Worm (Caenorhabditis elegans) whole organism, L4 larva: ENCODE results near the gene mlk-1.

Source experiments
- F37D6.2 ChIP-seq: sonication (generic microtip); optimal IDR thresholded peaks from 2 replicates; lab custom pipeline; 2016; ENCODE audit warnings: mild to moderate bottlenecking, missing genetic modification characterization, missing compliant biosample characterization
- F44E2.7 ChIP-seq: fragments of 200-800 bp; sonication (Bioruptor generic); IDR thresholded peaks from 2 replicates; pipeline ENCODE4 v2.1.2; 2022; ENCODE audit warnings: missing genetic modification characterization, missing compliant biosample characterization
- F49E8.2 ChIP-seq: sonication (generic microtip); optimal IDR thresholded peaks from 2 replicates; lab custom pipeline; 2016; ENCODE audit warnings: missing compliant biosample characterization, mild to moderate bottlenecking, missing genetic modification characterization, borderline replicate concordance
- R02D3.7 ChIP-seq: fragments of 150-350 bp; sonication (generic microtip); optimal IDR thresholded peaks from 3 replicates; lab custom pipeline; 2014; ENCODE audit warnings: missing biosample characterization, missing genetic modification characterization
- Y48G9A.11 ChIP-seq: fragments of 200-800 bp; sonication (Bioruptor generic); IDR thresholded peaks from 2 replicates; pipeline ENCODE4 v1.3.6; 2022; ENCODE audit warnings: missing genetic modification reagents, missing genetic modification characterization, missing compliant biosample characterization
- Y5F2A.4 ChIP-seq: fragments of 200-800 bp; sonication (Bioruptor generic); optimal IDR thresholded peaks from 2 replicates; lab custom pipeline; 2018; ENCODE audit warnings: mild to moderate bottlenecking, missing genetic modification characterization, missing compliant biosample characterization
- Y75B8A.6 ChIP-seq: fragments of 200-800 bp; sonication (Bioruptor generic); IDR thresholded peaks from 2 replicates; pipeline ENCODE4 v1.3.6; 2022; ENCODE audit warnings: missing genetic modification reagents, missing genetic modification characterization, missing compliant biosample characterization
- aha-1 ChIP-seq: fragments of 150-350 bp; peaks from one replicate; lab custom pipeline; 2014; ENCODE audit warnings: missing biosample characterization, missing genetic modification characterization
- aly-2 ChIP-seq: sonication (generic microtip); optimal IDR thresholded peaks from 2 replicates; lab custom pipeline; 2018; ENCODE audit warnings: missing biosample characterization, missing genetic modification characterization
- arid-1 ChIP-seq: fragments of 200-800 bp; sonication (Bioruptor generic); conservative IDR thresholded peaks from 2 replicates; pipeline ENCODE4 v1.3.6; 2022; ENCODE audit warnings: missing genetic modification reagents, missing genetic modification characterization, missing compliant biosample characterization
- attf-4 ChIP-seq: sonication (generic microtip); optimal IDR thresholded peaks from 3 replicates; lab custom pipeline; 2017; ENCODE audit warnings: missing biosample characterization, missing genetic modification characterization
- ceh-32 ChIP-seq: sonication (generic microtip); optimal IDR thresholded peaks from 2 replicates; lab custom pipeline; 2016; ENCODE audit warnings: mild to moderate bottlenecking, missing genetic modification characterization, missing compliant biosample characterization; ENCODE audit not compliant: poor library complexity
- ces-1 ChIP-seq: fragments of 150-350 bp; sonication (generic microtip); optimal IDR thresholded peaks from 4 replicates; lab custom pipeline; 2014; ENCODE audit warnings: missing biosample characterization, missing genetic modification reagents, missing genetic modification characterization
- cey-2 ChIP-seq: sonication (generic microtip); optimal IDR thresholded peaks from 3 replicates; lab custom pipeline; 2017; ENCODE audit warnings: missing genetic modification characterization, mild to moderate bottlenecking, missing compliant biosample characterization, antibody characterized with exemption, borderline replicate concordance; ENCODE audit not compliant: insufficient read depth
- ctbp-1 ChIP-seq: fragments of 200-800 bp; sonication (Bioruptor generic); IDR thresholded peaks from 2 replicates; pipeline ENCODE4 v1.3.6; 2022; ENCODE audit warnings: missing genetic modification reagents, missing genetic modification characterization, missing compliant biosample characterization
- dmd-6 ChIP-seq: fragments of 200-800 bp; sonication (Bioruptor generic); IDR thresholded peaks from 2 replicates; pipeline ENCODE4 v1.3.6; 2022; ENCODE audit warnings: missing genetic modification reagents, missing genetic modification characterization, missing compliant biosample characterization
- dmd-8 ChIP-seq: fragments of 200-800 bp; sonication (Bioruptor generic); IDR thresholded peaks from 2 replicates; pipeline ENCODE4 v1.3.6; 2022; ENCODE audit warnings: missing genetic modification characterization, missing compliant biosample characterization
- dpl-1 ChIP-seq: fragments of 150-350 bp; optimal IDR thresholded peaks from 2 replicates; lab custom pipeline; 2014; ENCODE audit warnings: missing biosample characterization, missing genetic modification reagents, missing genetic modification characterization
- duxl-1 ChIP-seq: sonication (generic microtip); optimal IDR thresholded peaks from 2 replicates; lab custom pipeline; 2016; ENCODE audit warnings: mild to moderate bottlenecking, missing genetic modification characterization, moderate library complexity, missing compliant biosample characterization; ENCODE audit not compliant: poor library complexity
- fkh-10 ChIP-seq: fragments of 150-350 bp; optimal IDR thresholded peaks from 2 replicates; lab custom pipeline; 2014; ENCODE audit warnings: missing biosample characterization, missing genetic modification reagents, missing genetic modification characterization
- fos-1 ChIP-seq: fragments of 150-350 bp; optimal IDR thresholded peaks from 2 replicates; lab custom pipeline; 2014; ENCODE audit warnings: missing biosample characterization, missing genetic modification characterization
- gei-8 ChIP-seq: fragments of 200-800 bp; sonication (Bioruptor generic); optimal IDR thresholded peaks from 2 replicates; lab custom pipeline; 2018; ENCODE audit warnings: mild to moderate bottlenecking, missing genetic modification characterization, missing compliant biosample characterization
- hif-1 ChIP-seq, 2 experiments: sonication (generic microtip); optimal IDR thresholded peaks; 2 replicates each; lab custom pipeline; 2016 to 2017; ENCODE audit warnings: missing compliant biosample characterization in 2 of 2, missing genetic modification characterization in 2 of 2, missing genetic modification reagents in 2 of 2, missing genotype in 2 of 2, mild to moderate bottlenecking in 1 of 2
- hmg-1.1 ChIP-seq: fragments of 200-800 bp; sonication (Bioruptor generic); IDR thresholded peaks from 2 replicates; pipeline ENCODE4 v1.3.6; 2022; ENCODE audit warnings: missing genetic modification reagents, missing genetic modification characterization, missing compliant biosample characterization
- lin-1 ChIP-seq: fragments of 200-800 bp; sonication (Bioruptor generic); IDR thresholded peaks from 2 replicates; pipeline ENCODE4 v1.3.6; 2022; ENCODE audit warnings: missing genetic modification reagents, missing genetic modification characterization, missing compliant biosample characterization
- lin-39 ChIP-seq: fragments of 150-350 bp; optimal IDR thresholded peaks from 2 replicates; lab custom pipeline; 2014; ENCODE audit warnings: missing biosample characterization, missing genetic modification reagents, missing genetic modification characterization
- mdl-1 ChIP-seq, 2 experiments: fragments of 150-350 bp in 1 of 2; sonication (generic microtip) in 1 of 2; optimal IDR thresholded peaks; 2 replicates each; lab custom pipeline; 2014 to 2017; ENCODE audit warnings: missing biosample characterization in 2 of 2, missing genetic modification characterization in 2 of 2
- mep-1 ChIP-seq: fragments of 150-350 bp; sonication (generic microtip); optimal IDR thresholded peaks from 3 replicates; lab custom pipeline; 2014; ENCODE audit warnings: missing biosample characterization, missing genetic modification characterization
- mxl-2 ChIP-seq: fragments of 200-800 bp; sonication (Bioruptor generic); conservative IDR thresholded peaks from 2 replicates; pipeline ENCODE4 v1.3.6; 2022; ENCODE audit warnings: missing genetic modification reagents, missing genetic modification characterization, missing compliant biosample characterization
- mxl-3 ChIP-seq: fragments of 200-800 bp; sonication (Bioruptor generic); optimal IDR thresholded peaks from 2 replicates; lab custom pipeline; 2018; ENCODE audit warnings: mild to moderate bottlenecking, missing genetic modification characterization, missing compliant biosample characterization
- nhr-102 ChIP-seq: sonication (generic microtip); optimal IDR thresholded peaks from 2 replicates; lab custom pipeline; 2016; ENCODE audit warnings: mild to moderate bottlenecking, missing genetic modification characterization, moderate library complexity, missing compliant biosample characterization
- nhr-237 ChIP-seq: sonication (generic microtip); optimal IDR thresholded peaks from 2 replicates; lab custom pipeline; 2017; ENCODE audit warnings: missing biosample characterization, missing genetic modification characterization
- nhr-25 ChIP-seq: sonication (generic microtip); optimal IDR thresholded peaks from 2 replicates; lab custom pipeline; 2017; ENCODE audit warnings: missing genetic modification characterization, mild to moderate bottlenecking, missing compliant biosample characterization, antibody characterized with exemption, moderate library complexity, borderline replicate concordance; ENCODE audit not compliant: insufficient read depth
- nhr-6 ChIP-seq: fragments of 150-350 bp; optimal IDR thresholded peaks from 2 replicates; lab custom pipeline; 2014; ENCODE audit warnings: missing biosample characterization, missing genetic modification characterization
- nhr-76 ChIP-seq: fragments of 150-350 bp; optimal IDR thresholded peaks from 2 replicates; lab custom pipeline; 2014; ENCODE audit warnings: missing biosample characterization, missing genetic modification characterization
- pha-4 ChIP-seq, 2 experiments: fragments of 150-350 bp in 1 of 2; fragments of 200-800 bp in 1 of 2; sonication (Bioruptor generic) in 1 of 2; IDR thresholded peaks in 1 of 2; optimal IDR thresholded peaks in 1 of 2; 2 replicates each; pipeline versions ENCODE4 v1.3.6 to Lab custom; 2014 to 2022; ENCODE audit warnings: missing genetic modification characterization in 2 of 2, missing genetic modification reagents in 2 of 2, missing biosample characterization in 1 of 2, missing compliant biosample characterization in 1 of 2
- pqm-1 ChIP-seq: sonication (generic microtip); optimal IDR thresholded peaks from 2 replicates; lab custom pipeline; 2017; ENCODE audit warnings: missing biosample characterization, missing genetic modification characterization
- saeg-2 ChIP-seq: fragments of 200-800 bp; sonication (Bioruptor generic); IDR thresholded peaks from 2 replicates; pipeline ENCODE4 v1.3.6; 2022; ENCODE audit warnings: missing genetic modification reagents, missing genetic modification characterization, missing compliant biosample characterization
- set-16 ChIP-seq: fragments of 200-800 bp; sonication (Bioruptor generic); IDR thresholded peaks from 2 replicates; pipeline ENCODE4 v1.3.6; 2022; ENCODE audit warnings: missing genetic modification reagents, missing genetic modification characterization, missing compliant biosample characterization
- snpc-1.2 ChIP-seq: fragments of 200-800 bp; sonication (Bioruptor generic); IDR thresholded peaks from 2 replicates; pipeline ENCODE4 v1.3.6; 2022; ENCODE audit warnings: missing genetic modification reagents, missing genetic modification characterization, missing compliant biosample characterization
- snpc-4 ChIP-seq: fragments of 150-350 bp; optimal IDR thresholded peaks from 2 replicates; lab custom pipeline; 2014; ENCODE audit warnings: missing biosample characterization, missing genetic modification characterization
- spr-3 ChIP-seq: fragments of 200-800 bp; sonication (Bioruptor generic); optimal IDR thresholded peaks from 2 replicates; lab custom pipeline; 2018; ENCODE audit warnings: mild to moderate bottlenecking, missing genetic modification characterization, missing compliant biosample characterization
- tra-1 ChIP-seq: fragments of 200-800 bp; sonication (Bioruptor generic); IDR thresholded peaks from 2 replicates; pipeline ENCODE4 v1.3.6; 2022; ENCODE audit warnings: missing genetic modification reagents, missing genetic modification characterization, missing compliant biosample characterization
- vab-7 ChIP-seq: fragments of 200-800 bp; sonication (Bioruptor generic); IDR thresholded peaks from 2 replicates; pipeline ENCODE4 v1.3.6; 2022; ENCODE audit warnings: missing genetic modification reagents, missing genetic modification characterization, missing compliant biosample characterization
- zfp-2 ChIP-seq: sonication (generic microtip); optimal IDR thresholded peaks from 2 replicates; lab custom pipeline; 2016; ENCODE audit warnings: mild to moderate bottlenecking, missing genetic modification characterization, missing compliant biosample characterization
- zip-11 ChIP-seq: fragments of 200-800 bp; sonication (Bioruptor generic); IDR thresholded peaks from 2 replicates; pipeline ENCODE4 v1.3.6; 2022; ENCODE audit warnings: missing genetic modification characterization, missing compliant biosample characterization
- zip-2 ChIP-seq: fragments of 150-350 bp; optimal IDR thresholded peaks from 2 replicates; lab custom pipeline; 2014; ENCODE audit warnings: missing biosample characterization, missing genetic modification characterization
- ztf-11 ChIP-seq: fragments of 150-350 bp; optimal IDR thresholded peaks from 2 replicates; lab custom pipeline; 2014; ENCODE audit warnings: missing biosample characterization, missing genetic modification characterization
- ztf-7 ChIP-seq: fragments of 150-350 bp; optimal IDR thresholded peaks from 2 replicates; lab custom pipeline; 2014; ENCODE audit warnings: missing biosample characterization, missing genetic modification characterization

The mlk-1 gene

ce11 chrV:5049333-5049942, 15.2 kb downstream of the mlk-1 start, which contains the start of the genes pqn-51 and K11D12.14 (continued):
- TF ChIP-seq lin-1 (GFP tag; lab: Robert Waterston, UW) (peak; percentile 61; the same call in 1 of the 2 replicates), nhr-102 (tag; lab: Kevin White, UChicago) (peak; percentile 93), F37D6.2 (peak; percentile 91), zip-11 (GFP tag; lab: Robert Waterston, UW) (no peak), F44E2.7 (GFP tag; lab: Robert Waterston, UW) (0 out of 2 replicates have a peak, but pooled peaks have one; percentile 51), saeg-2 (GFP tag; lab: Robert Waterston, UW) (peak; percentile 86), hif-1 (tag; optimal IDR thresholded peaks at IDR 0.05; lab: Kevin White, UChicago) (peak; percentile 61 to 75), cey-2 (tag; lab: Kevin White, UChicago) (no peak), pqm-1 (tag; lab: Kevin White, UChicago) (no peak), Y75B8A.6 (GFP tag; lab: Robert Waterston, UW) (0 out of 2 replicates have a peak, but pooled peaks have one; percentile 11), nhr-25 (peak; percentile 24), mep-1 (tag; lab: Kevin White, UChicago) (peak; percentile 87), arid-1 (GFP tag; lab: Robert Waterston, UW) (peak; percentile 78; the same call in 1 of the 2 replicates), zip-2 (peak; percentile 11), pha-4 (GFP tag; IDR thresholded peaks at IDR 0.05; lab: Robert Waterston, UW) (peak; percentile 90), pha-4 (tag; optimal IDR thresholded peaks at IDR 0.05; lab: Kevin White, UChicago) (peak; percentile 1), gei-8 (GFP tag; lab: Kevin White, UChicago) (peak; percentile 35), fos-1 (tag; lab: Kevin White, UChicago) (no peak), hmg-1.1 (GFP tag; lab: Robert Waterston, UW) (peak; percentile 91), nhr-76 (tag; lab: Kevin White, UChicago) (no peak), tra-1 (GFP tag; lab: Robert Waterston, UW) (peak; percentile 91), R02D3.7 (no peak), dmd-6 (peak; percentile 90), spr-3 (GFP tag; lab: Kevin White, UChicago) (peak; percentile 61), ces-1 (GFP tag; lab: Kevin White, UChicago) (no peak), mxl-2 (GFP tag; lab: Robert Waterston, UW) (peak; percentile 33; the same call in 1 of the 2 replicates), lin-39 (tag; lab: Kevin White, UChicago) (no peak), aly-2 (tag; lab: Kevin White, UChicago) (peak; percentile 22), set-16 (GFP tag; lab: Robert Waterston, UW) (peak; percentile 88), ztf-11 (tag; lab: Kevin White, UChicago) (no peak), snpc-1.2 (peak; percentile 70), mxl-3 (peak; percentile 56), Y48G9A.11 (GFP tag; lab: Robert Waterston, UW) (peak; percentile 57; the same call in 1 of the 2 replicates), ceh-32 (tag; lab: Kevin White, UChicago) (peak; percentile 21), ctbp-1 (GFP tag; lab: Robert Waterston, UW) (peak; percentile 96), Y5F2A.4 (GFP tag; lab: Kevin White, UChicago) (no peak), nhr-237 (tag; lab: Kevin White, UChicago) (no peak), duxl-1 (peak; percentile 42), F49E8.2 (tag; lab: Kevin White, UChicago) (no peak), mdl-1 (tag; optimal IDR thresholded peaks at IDR 0.05; lab: Kevin White, UChicago) (peak; percentile 18 to 67), snpc-4 (tag; lab: Kevin White, UChicago) (no peak), fkh-10 (peak; percentile 93), aha-1 (peak; percentile 87), dpl-1 (peak; percentile 90), ztf-7 (peak; percentile 55), dmd-8 (GFP tag; lab: Robert Waterston, UW) (0 out of 2 replicates have a peak, but pooled peaks have one; percentile 64), vab-7 (GFP tag; lab: Robert Waterston, UW) (peak; percentile 90), attf-4 (tag; lab: Kevin White, UChicago) (no peak), zfp-2 (tag; lab: Kevin White, UChicago) (peak; percentile 73), nhr-6 (peak; percentile 81)
